Worm (Caenorhabditis elegans) whole organism, L1 larva: ENCODE measurements around the gene col-105.
A peak's percentile ranks its signal among the peaks of the same experiment; 100 is the strongest.

Experiments used
- C16A3.4 ChIP-seq: fragments of 150-350 bp; optimal IDR thresholded peaks from 2 replicates; lab custom pipeline; 2014; ENCODE audit warnings: missing biosample characterization, missing genetic modification characterization
- C34B4.2 ChIP-seq: sonication (generic microtip); optimal IDR thresholded peaks from 2 replicates; lab custom pipeline; 2017; ENCODE audit warnings: mild to moderate bottlenecking, missing genetic modification characterization, missing compliant biosample characterization
- Y116A8C.19 ChIP-seq: sonication (generic microtip); optimal IDR thresholded peaks from 2 replicates; lab custom pipeline; 2016; ENCODE audit warnings: missing compliant biosample characterization, missing genetic modification characterization, borderline replicate concordance
- aha-1 ChIP-seq: fragments of 150-350 bp; optimal IDR thresholded peaks from 2 replicates; lab custom pipeline; 2014; ENCODE audit warnings: missing biosample characterization, missing genetic modification characterization
- blmp-1 ChIP-seq: fragments of 150-350 bp; optimal IDR thresholded peaks from 2 replicates; lab custom pipeline; 2014; ENCODE audit warnings: missing biosample characterization, missing genetic modification characterization
- ceh-8 ChIP-seq: fragments of 200-800 bp; sonication (Bioruptor generic); optimal IDR thresholded peaks from 2 replicates; lab custom pipeline; 2018; ENCODE audit warnings: mild to moderate bottlenecking, missing genetic modification characterization, moderate library complexity, missing compliant biosample characterization
- dsc-1 ChIP-seq: sonication (generic microtip); optimal IDR thresholded peaks from 2 replicates; lab custom pipeline; 2016; ENCODE audit warnings: mild to moderate bottlenecking, missing genetic modification characterization, missing compliant biosample characterization
- efl-1 ChIP-seq, 4 experiments: fragments of 150-350 bp; optimal IDR thresholded peaks in 3 of 4; peaks in 1 of 4; 1 replicate in 1 of 4; 2 replicates in 3 of 4; lab custom pipeline; 2014; ENCODE audit warnings: missing biosample characterization in 2 of 4, missing genetic modification characterization in 2 of 4, missing genetic modification reagents in 2 of 4
- elt-3 ChIP-seq, 6 experiments: fragments of 150-350 bp in 1 of 6; sonication (generic microtip); optimal IDR thresholded peaks; 2 replicates each; lab custom pipeline; 2017 to 2018; ENCODE audit warnings: missing biosample characterization in 6 of 6, missing genetic modification characterization in 6 of 6, inconsistent platforms in 1 of 6
- ets-5 ChIP-seq: fragments of 200-800 bp; sonication (Bioruptor generic); IDR thresholded peaks from 2 replicates; pipeline ENCODE4 v1.3.6; 2022; ENCODE audit warnings: missing genetic modification characterization, missing compliant biosample characterization
- fkh-8 ChIP-seq: sonication (generic microtip); optimal IDR thresholded peaks from 2 replicates; lab custom pipeline; 2016; ENCODE audit warnings: mild to moderate bottlenecking, missing genetic modification characterization, missing compliant biosample characterization
- fos-1 ChIP-seq: fragments of 150-350 bp; optimal IDR thresholded peaks from 2 replicates; lab custom pipeline; 2014; ENCODE audit warnings: missing biosample characterization, missing genetic modification characterization
- hlh-17 ChIP-seq: fragments of 200-800 bp; sonication (Bioruptor generic); optimal IDR thresholded peaks from 2 replicates; lab custom pipeline; 2018; ENCODE audit warnings: missing genetic modification characterization, mild to moderate bottlenecking, missing compliant biosample characterization, moderate library complexity, borderline replicate concordance
- hpl-2 ChIP-seq: fragments of 150-350 bp; optimal IDR thresholded peaks from 2 replicates; lab custom pipeline; 2014; ENCODE audit warnings: missing biosample characterization, missing genetic modification reagents, missing genetic modification characterization
- jun-1 ChIP-seq: fragments of 150-350 bp; optimal IDR thresholded peaks from 2 replicates; lab custom pipeline; 2014; ENCODE audit warnings: missing biosample characterization, missing genetic modification reagents, missing genetic modification characterization
- lin-13 ChIP-seq: fragments of 150-350 bp; optimal IDR thresholded peaks from 2 replicates; lab custom pipeline; 2014; ENCODE audit warnings: missing biosample characterization, missing genetic modification reagents, missing genetic modification characterization
- lin-14 ChIP-seq: fragments of 200-800 bp; sonication (Bioruptor generic); optimal IDR thresholded peaks from 2 replicates; lab custom pipeline; 2018; ENCODE audit warnings: mild to moderate bottlenecking, missing genetic modification characterization, moderate library complexity, missing compliant biosample characterization
- lsy-2 ChIP-seq, 2 experiments: fragments of 150-350 bp; optimal IDR thresholded peaks; 2 replicates each; lab custom pipeline; 2014; ENCODE audit warnings: missing biosample characterization in 2 of 2, missing genetic modification characterization in 2 of 2
- nhr-11 ChIP-seq: fragments of 150-350 bp; optimal IDR thresholded peaks from 2 replicates; lab custom pipeline; 2014; ENCODE audit warnings: missing biosample characterization, missing genetic modification characterization
- nhr-19 ChIP-seq: fragments of 200-800 bp; sonication (Bioruptor generic); conservative IDR thresholded peaks from 2 replicates; pipeline ENCODE4 v1.3.6; 2022; ENCODE audit warnings: missing genetic modification characterization, missing compliant biosample characterization
- nhr-20 ChIP-seq: sonication (generic microtip); optimal IDR thresholded peaks from 2 replicates; lab custom pipeline; 2016; ENCODE audit warnings: mild to moderate bottlenecking, missing genetic modification characterization, missing compliant biosample characterization
- nhr-71 ChIP-seq: sonication (generic microtip); optimal IDR thresholded peaks from 2 replicates; lab custom pipeline; 2016; ENCODE audit warnings: mild to moderate bottlenecking, missing genetic modification characterization, moderate library complexity, missing compliant biosample characterization
- nhr-85 ChIP-seq: sonication (generic microtip); peaks from one replicate; lab custom pipeline; 2016; ENCODE audit warnings: missing genetic modification characterization, inconsistent platforms, missing compliant biosample characterization
- pag-3 ChIP-seq: sonication (generic microtip); optimal IDR thresholded peaks from 2 replicates; lab custom pipeline; 2017; ENCODE audit warnings: missing genetic modification characterization, mild to moderate bottlenecking, missing compliant biosample characterization, antibody characterized with exemption, borderline replicate concordance; ENCODE audit not compliant: insufficient read depth
- pqm-1 ChIP-seq: sonication (generic microtip); optimal IDR thresholded peaks from 3 replicates; lab custom pipeline; 2017; ENCODE audit warnings: missing biosample characterization, missing genetic modification characterization
- rnt-1 ChIP-seq: sonication (generic microtip); optimal IDR thresholded peaks from 2 replicates; lab custom pipeline; 2016; ENCODE audit warnings: mild to moderate bottlenecking, missing genetic modification characterization, moderate library complexity, missing compliant biosample characterization
- sup-37 ChIP-seq: fragments of 200-800 bp; sonication (Bioruptor generic); optimal IDR thresholded peaks from 2 replicates; lab custom pipeline; 2018; ENCODE audit warnings: mild to moderate bottlenecking, missing genetic modification characterization, missing compliant biosample characterization
- unc-130 ChIP-seq: fragments of 150-350 bp; optimal IDR thresholded peaks from 2 replicates; lab custom pipeline; 2017; ENCODE audit warnings: missing biosample characterization, missing genetic modification characterization, inconsistent platforms
- zag-1 ChIP-seq: fragments of 150-350 bp; optimal IDR thresholded peaks from 2 replicates; lab custom pipeline; 2014; ENCODE audit warnings: missing biosample characterization, missing genetic modification characterization
- zip-4 ChIP-seq: fragments of 200-800 bp; sonication (Bioruptor generic); optimal IDR thresholded peaks from 2 replicates; lab custom pipeline; 2018; ENCODE audit warnings: mild to moderate bottlenecking, missing genetic modification characterization, moderate library complexity, missing compliant biosample characterization
- ztf-4 ChIP-seq: fragments of 150-350 bp; optimal IDR thresholded peaks from 2 replicates; lab custom pipeline; 2014; ENCODE audit warnings: missing biosample characterization, missing genetic modification characterization

The col-105 gene

DNA sequence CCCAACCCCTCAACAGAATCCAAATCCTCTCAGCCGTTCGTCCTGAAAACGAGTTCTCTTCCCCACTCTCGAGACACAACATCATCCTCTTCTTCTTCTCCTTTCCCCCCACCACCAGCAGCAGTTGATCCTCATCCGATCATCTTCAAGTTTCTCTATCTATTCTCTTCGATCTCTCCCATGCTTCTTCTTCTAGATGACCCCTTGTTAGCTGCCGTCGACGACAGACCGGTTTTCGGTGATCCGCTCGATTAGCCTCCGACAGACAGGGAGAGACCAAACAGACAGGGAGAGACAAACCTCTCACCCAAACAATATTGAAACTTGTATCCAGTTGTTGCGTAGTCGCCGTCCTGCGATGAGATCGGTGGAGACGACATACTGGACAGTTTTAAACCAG is 12.3 kb upstream of the col-105 start:
- TF ChIP-seq nhr-20 (no peak), ztf-4 (tag; lab: Kevin White, UChicago) (peak; percentile 28), jun-1 (tag; lab: Kevin White, UChicago) (peak; percentile 1), blmp-1 (tag; lab: Kevin White, UChicago) (peak; percentile 88)
- TF ChIP-seq, all 84 proteins: peak for 3

DNA sequence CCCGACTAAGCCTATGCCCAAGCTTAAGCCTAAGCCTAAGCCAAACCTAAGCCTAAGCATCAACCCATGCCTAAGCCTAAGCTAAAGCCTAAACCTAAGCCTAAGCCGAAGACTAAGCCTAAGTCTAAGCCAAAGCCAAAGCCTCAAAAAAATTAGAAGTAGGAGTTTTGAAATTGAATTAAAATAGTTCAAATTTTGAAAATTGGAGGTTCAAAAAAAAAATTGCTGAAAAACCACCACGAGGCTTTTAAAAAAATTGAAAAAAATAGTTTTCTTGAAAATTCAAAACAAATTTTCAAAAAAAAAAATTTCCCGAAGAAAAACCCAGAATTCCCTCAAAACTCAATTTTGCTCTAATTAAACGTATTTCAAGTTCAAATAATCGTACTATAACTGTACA is 8.0 kb upstream of the col-105 start:
- TF ChIP-seq efl-1 (optimal IDR thresholded peaks at IDR 0.05; lab: Kevin White, UChicago) (no peak), efl-1 (GFP tag; optimal IDR thresholded peaks at IDR 0.05 in 1 of 2; lab: Kevin White, UChicago) (peak in 1 of 2 experiments; percentile 32), pqm-1 (no peak), fos-1 (tag; lab: Kevin White, UChicago) (no peak), nhr-85 (tag; lab: Kevin White, UChicago) (no peak), elt-3 (tag; optimal IDR thresholded peaks at IDR 0.05; lab: Kevin White, UChicago) (no peak), lin-14 (GFP tag; lab: Kevin White, UChicago) (no peak), hlh-17 (no peak)

DNA sequence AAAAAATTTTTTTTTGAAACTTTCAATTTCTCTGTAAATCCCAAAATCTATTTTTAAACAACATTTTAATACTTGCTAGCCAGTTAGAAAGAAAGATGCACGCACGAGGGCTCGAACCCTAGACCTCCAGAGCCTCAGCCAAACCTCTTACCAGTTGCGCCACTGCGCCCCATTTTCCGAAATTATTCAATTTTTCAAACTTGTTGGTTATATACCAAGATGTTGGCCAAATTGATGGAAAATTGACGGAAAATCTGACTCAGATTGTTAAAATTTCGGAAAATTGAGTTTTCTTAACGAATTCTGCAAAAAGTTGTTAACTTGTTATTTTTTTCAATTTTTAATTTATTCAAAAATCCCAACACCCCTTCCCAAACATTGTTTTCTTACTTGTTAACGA is 6.7 kb upstream of the col-105 start:
- TF ChIP-seq hpl-2 (GFP tag; lab: Kevin White, UChicago) (no peak), pqm-1 (no peak), aha-1 (tag; lab: Kevin White, UChicago) (no peak), blmp-1 (tag; lab: Kevin White, UChicago) (no peak), nhr-11 (tag; lab: Kevin White, UChicago) (no peak), nhr-20 (no peak), zip-4 (GFP tag; lab: Kevin White, UChicago) (no peak), fkh-8 (tag; lab: Kevin White, UChicago) (no peak), dsc-1 (no peak), Y116A8C.19 (tag; lab: Kevin White, UChicago) (no peak), sup-37 (no peak), rnt-1 (tag; lab: Kevin White, UChicago) (no peak)

DNA sequence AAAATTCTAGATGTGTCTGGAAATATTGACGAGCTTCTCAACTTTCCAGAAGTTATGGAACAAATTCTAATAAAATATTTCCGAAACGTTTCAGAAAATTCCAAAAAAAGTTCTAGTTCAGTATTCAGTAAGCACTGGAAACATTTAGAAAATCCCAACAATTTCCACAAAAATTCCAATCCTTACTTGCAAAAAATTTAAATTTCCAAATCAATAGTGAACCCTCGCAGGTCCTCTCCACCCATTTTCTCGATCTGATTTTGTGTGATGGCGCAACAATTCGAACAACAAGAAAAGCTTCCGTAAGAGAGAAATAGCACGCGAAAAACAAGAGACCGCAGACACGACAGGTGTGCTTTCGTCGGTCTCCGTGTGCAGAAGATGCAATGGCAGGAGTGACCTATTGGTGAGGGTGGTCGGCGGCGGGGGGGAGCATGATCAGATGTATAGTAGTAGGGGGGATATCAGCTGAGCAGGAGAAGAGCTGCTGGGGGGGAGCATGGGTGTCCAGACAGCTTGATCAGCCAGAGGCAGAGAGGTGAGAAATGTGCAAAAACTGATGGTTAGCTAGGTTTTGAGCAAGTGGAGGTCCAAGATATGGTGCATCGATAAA is 2.7 kb upstream of the col-105 start:
- TF ChIP-seq unc-130 (tag; lab: Kevin White, UChicago) (peak; percentile 12), C16A3.4 (tag; lab: Kevin White, UChicago) (no peak), blmp-1 (tag; lab: Kevin White, UChicago) (no peak), rnt-1 (tag; lab: Kevin White, UChicago) (peak; percentile 73), efl-1 (optimal IDR thresholded peaks at IDR 0.05; lab: Kevin White, UChicago) (no peak), efl-1 (GFP tag; optimal IDR thresholded peaks at IDR 0.05 in 1 of 2; lab: Kevin White, UChicago) (peak in 1 of 2 experiments; percentile 37), nhr-71 (peak; percentile 50), lsy-2 (tag; optimal IDR thresholded peaks at IDR 0.05; lab: Kevin White, UChicago) (no peak), nhr-19 (GFP tag; lab: Robert Waterston, UW) (peak; percentile 32), ets-5 (GFP tag; lab: Robert Waterston, UW) (no peak), zag-1 (no peak), pag-3 (peak; percentile 94), lin-13 (GFP tag; lab: Kevin White, UChicago) (no peak), nhr-20 (peak; percentile 10)

DNA sequence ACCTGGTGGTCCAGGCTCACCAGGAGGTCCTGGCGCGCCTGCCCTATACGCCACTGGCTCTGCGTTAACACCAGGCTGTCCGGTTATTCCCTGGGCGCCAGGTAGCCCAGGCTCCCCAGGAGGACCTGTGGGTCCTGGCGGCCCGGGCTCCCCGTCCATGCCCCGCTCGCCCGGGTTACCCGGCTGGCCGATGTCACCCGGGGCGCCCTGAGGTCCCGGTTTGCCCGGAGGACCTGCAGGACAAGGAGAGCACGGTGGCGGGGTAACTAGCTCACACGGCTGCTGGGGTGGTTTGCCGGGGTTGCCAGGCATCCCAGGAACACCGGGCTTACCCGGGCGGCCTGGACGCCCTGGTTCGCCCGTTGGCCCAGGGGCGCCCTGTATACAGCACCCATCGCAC is 916 bp downstream of the col-105 start:
- no peak for TF ChIP-seq efl-1 (optimal IDR thresholded peaks at IDR 0.05; lab: Kevin White, UChicago)
- peak in 1 of 2 experiments; percentile 18 for TF ChIP-seq efl-1 (GFP tag; optimal IDR thresholded peaks at IDR 0.05 in 1 of 2; lab: Kevin White, UChicago)
- TF ChIP-seq ceh-8 (GFP tag; lab: Kevin White, UChicago) = peak; percentile 91
- no peak for TF ChIP-seq C34B4.2
